Worm (Caenorhabditis elegans) whole organism, mixed stage, embryonic: Measurements from ENCODE around the gene K04C2.3.

Source experiments
- M03D4.4 ChIP-seq: sonication (generic microtip); optimal IDR thresholded peaks from 2 replicates; lab custom pipeline; 2017; ENCODE audit warnings: mild to moderate bottlenecking, missing genetic modification characterization, missing compliant biosample characterization
- bed-3 ChIP-seq: fragments of 200-800 bp; sonication (Bioruptor generic); optimal IDR thresholded peaks from 3 replicates; lab custom pipeline; 2018; ENCODE audit warnings: mild to moderate bottlenecking, missing genetic modification characterization, moderate library complexity, missing compliant biosample characterization
- blmp-1 ChIP-seq: fragments of 150-350 bp; optimal IDR thresholded peaks from 2 replicates; lab custom pipeline; 2014; ENCODE audit warnings: missing biosample characterization, missing genetic modification characterization
- ceh-39 ChIP-seq: fragments of 150-350 bp; optimal IDR thresholded peaks from 2 replicates; lab custom pipeline; 2014; ENCODE audit warnings: missing biosample characterization, missing genetic modification characterization
- ceh-43 ChIP-seq: fragments of 200-800 bp; sonication (Bioruptor generic); optimal IDR thresholded peaks from 2 replicates; lab custom pipeline; 2018; ENCODE audit warnings: mild to moderate bottlenecking, missing genetic modification characterization, moderate library complexity, missing compliant biosample characterization
- ceh-83 ChIP-seq: fragments of 200-800 bp; sonication (Bioruptor generic); optimal IDR thresholded peaks from 2 replicates; lab custom pipeline; 2018; ENCODE audit warnings: mild to moderate bottlenecking, missing genetic modification characterization, missing compliant biosample characterization
- ces-1 ChIP-seq: fragments of 150-350 bp; optimal IDR thresholded peaks from 2 replicates; lab custom pipeline; 2014; ENCODE audit warnings: missing biosample characterization, missing genetic modification reagents, missing genetic modification characterization
- cnd-1 ChIP-seq: fragments of 200-800 bp; sonication (Bioruptor generic); optimal IDR thresholded peaks from 2 replicates; lab custom pipeline; 2018; ENCODE audit warnings: mild to moderate bottlenecking, missing genetic modification characterization, missing compliant biosample characterization
- drap-1 ChIP-seq: fragments of 200-800 bp; sonication (Bioruptor generic); optimal IDR thresholded peaks from 3 replicates; lab custom pipeline; 2018; ENCODE audit warnings: mild to moderate bottlenecking, missing genetic modification characterization, missing compliant biosample characterization
- elt-1 ChIP-seq: sonication (generic microtip); optimal IDR thresholded peaks from 2 replicates; lab custom pipeline; 2017; ENCODE audit warnings: missing genetic modification characterization, mild to moderate bottlenecking, missing compliant biosample characterization, antibody characterized with exemption, moderate library complexity, borderline replicate concordance; ENCODE audit not compliant: insufficient read depth
- elt-3 ChIP-seq: fragments of 150-350 bp; optimal IDR thresholded peaks from 2 replicates; lab custom pipeline; 2014; ENCODE audit warnings: missing biosample characterization, missing genetic modification characterization
- flh-1 ChIP-seq: fragments of 200-800 bp; sonication (Bioruptor generic); optimal IDR thresholded peaks from 2 replicates; lab custom pipeline; 2018; ENCODE audit warnings: mild to moderate bottlenecking, missing genetic modification characterization, moderate library complexity, missing compliant biosample characterization
- ham-2 ChIP-seq: fragments of 200-800 bp; sonication (Bioruptor generic); optimal IDR thresholded peaks from 2 replicates; lab custom pipeline; 2018; ENCODE audit warnings: mild to moderate bottlenecking, missing genetic modification characterization, missing compliant biosample characterization
- hlh-1 ChIP-seq: fragments of 150-350 bp; optimal IDR thresholded peaks from 2 replicates; lab custom pipeline; 2014; ENCODE audit warnings: missing biosample characterization, missing genetic modification reagents, missing genetic modification characterization
- lin-13 ChIP-seq: fragments of 150-350 bp; optimal IDR thresholded peaks from 2 replicates; lab custom pipeline; 2014; ENCODE audit warnings: missing biosample characterization, missing genetic modification characterization
- lin-32 ChIP-seq: fragments of 200-800 bp; sonication (Bioruptor generic); optimal IDR thresholded peaks from 2 replicates; lab custom pipeline; 2018; ENCODE audit warnings: mild to moderate bottlenecking, missing genetic modification characterization, missing compliant biosample characterization
- lsy-2 ChIP-seq: fragments of 150-350 bp; optimal IDR thresholded peaks from 2 replicates; lab custom pipeline; 2014; ENCODE audit warnings: missing biosample characterization, missing genetic modification characterization
- mab-5 ChIP-seq: fragments of 150-350 bp; optimal IDR thresholded peaks from 2 replicates; lab custom pipeline; 2014; ENCODE audit warnings: missing biosample characterization, missing genetic modification characterization
- mep-1 ChIP-seq: fragments of 150-350 bp; optimal IDR thresholded peaks from 2 replicates; lab custom pipeline; 2017; ENCODE audit warnings: missing biosample characterization, missing genetic modification reagents, missing genetic modification characterization, inconsistent platforms
- mls-2 ChIP-seq: sonication (generic microtip); optimal IDR thresholded peaks from 2 replicates; lab custom pipeline; 2016; ENCODE audit warnings: mild to moderate bottlenecking, missing genetic modification characterization, moderate library complexity, missing compliant biosample characterization
- nhr-12 ChIP-seq: fragments of 150-350 bp; optimal IDR thresholded peaks from 2 replicates; lab custom pipeline; 2014; ENCODE audit warnings: missing biosample characterization, missing genetic modification characterization
- nhr-2 ChIP-seq: fragments of 150-350 bp; optimal IDR thresholded peaks from 2 replicates; lab custom pipeline; 2014; ENCODE audit warnings: missing biosample characterization, missing genetic modification characterization
- nhr-237 ChIP-seq: fragments of 150-350 bp; optimal IDR thresholded peaks from 2 replicates; lab custom pipeline; 2014; ENCODE audit warnings: missing biosample characterization, missing genetic modification characterization
- nhr-28 ChIP-seq: fragments of 150-350 bp; optimal IDR thresholded peaks from 2 replicates; lab custom pipeline; 2014; ENCODE audit warnings: missing biosample characterization, missing genetic modification characterization
- nhr-76 ChIP-seq: sonication (generic microtip); optimal IDR thresholded peaks from 2 replicates; lab custom pipeline; 2017; ENCODE audit warnings: missing biosample characterization, missing genetic modification characterization
- pha-4 ChIP-seq: fragments of 150-350 bp; optimal IDR thresholded peaks from 2 replicates; lab custom pipeline; 2018; ENCODE audit warnings: missing biosample characterization, missing genetic modification reagents, missing genetic modification characterization
- sem-2 ChIP-seq: fragments of 200-800 bp; sonication (Bioruptor generic); optimal IDR thresholded peaks from 2 replicates; lab custom pipeline; 2018; ENCODE audit warnings: mild to moderate bottlenecking, missing genetic modification characterization, missing compliant biosample characterization
- snpc-4 ChIP-seq: fragments of 150-350 bp; optimal IDR thresholded peaks from 2 replicates; lab custom pipeline; 2014; ENCODE audit warnings: missing biosample characterization, missing genetic modification characterization
- sptf-1 ChIP-seq: sonication (generic microtip); optimal IDR thresholded peaks from 2 replicates; lab custom pipeline; 2017; ENCODE audit warnings: mild to moderate bottlenecking, missing genetic modification characterization, moderate library complexity, missing compliant biosample characterization
- tbx-8 ChIP-seq: fragments of 200-800 bp; sonication (Bioruptor generic); optimal IDR thresholded peaks from 2 replicates; lab custom pipeline; 2018; ENCODE audit warnings: mild to moderate bottlenecking, missing genetic modification characterization, moderate library complexity, missing compliant biosample characterization
- unc-120 ChIP-seq: sonication (generic microtip); optimal IDR thresholded peaks from 2 replicates; lab custom pipeline; 2017; ENCODE audit warnings: missing genetic modification characterization, missing compliant biosample characterization; ENCODE audit not compliant: poor library complexity, severe bottlenecking
- unc-39 ChIP-seq: fragments of 150-350 bp; optimal IDR thresholded peaks from 2 replicates; lab custom pipeline; 2014; ENCODE audit warnings: missing biosample characterization, missing genetic modification characterization
- unc-62 ChIP-seq: fragments of 150-350 bp; optimal IDR thresholded peaks from 2 replicates; lab custom pipeline; 2014; ENCODE audit warnings: missing biosample characterization, missing genetic modification reagents, missing genetic modification characterization
- zip-8 ChIP-seq: fragments of 150-350 bp; optimal IDR thresholded peaks from 2 replicates; lab custom pipeline; 2014; ENCODE audit warnings: missing biosample characterization, missing genetic modification characterization
- ztf-11 ChIP-seq: fragments of 150-350 bp; optimal IDR thresholded peaks from 2 replicates; lab custom pipeline; 2014; ENCODE audit warnings: missing biosample characterization, missing genetic modification characterization

The K04C2.3 gene

ce11 chrIII:6859482-6859881 lies 13.4 kb upstream of the K04C2.3 start, which contains the start of gene clec-158:
Gene clec-158 (minus strand): TSS chrIII:6859582.
- TF ChIP-seq nhr-76 (tag; lab: Kevin White, UChicago) (no peak), unc-62 (GFP tag; lab: Kevin White, UChicago) (no peak), elt-3 (no peak), blmp-1 (tag; lab: Kevin White, UChicago) (no peak), cnd-1 (tag; lab: Kevin White, UChicago) (no peak), drap-1 (GFP tag; lab: Kevin White, UChicago) (no peak), ceh-43 (GFP tag; lab: Kevin White, UChicago) (no peak), tbx-8 (GFP tag; lab: Kevin White, UChicago) (no peak), nhr-237 (tag; lab: Kevin White, UChicago) (no peak), unc-39 (no peak), elt-1 (tag; lab: Kevin White, UChicago) (no peak), lsy-2 (tag; lab: Kevin White, UChicago) (no peak), mep-1 (tag; lab: Kevin White, UChicago) (no peak), M03D4.4 (no peak), hlh-1 (tag; lab: Kevin White, UChicago) (no peak), ztf-11 (tag; lab: Kevin White, UChicago) (no peak), bed-3 (GFP tag; lab: Kevin White, UChicago) (no peak), nhr-28 (tag; lab: Kevin White, UChicago) (no peak)
- TF ChIP-seq, all 35 proteins: peak for 0

DNA sequence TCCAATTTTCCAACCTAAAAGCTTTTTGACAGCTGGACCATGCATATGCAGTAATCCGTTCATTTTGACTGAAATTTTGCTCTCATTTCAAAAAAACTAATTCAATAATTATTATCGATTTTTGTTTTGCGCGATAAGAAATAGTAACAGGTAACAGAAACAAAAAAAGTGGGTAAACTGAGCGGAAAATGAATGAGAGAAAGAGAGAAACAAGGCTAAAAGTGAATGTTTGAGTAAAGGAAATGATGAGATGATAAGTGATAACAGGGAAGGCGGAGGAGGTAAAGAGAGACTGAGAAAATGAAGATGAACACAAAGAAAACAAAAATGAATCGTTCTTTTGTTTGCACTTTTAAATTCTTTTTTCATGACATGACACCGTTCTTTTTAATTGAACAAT lies 9.0 kb upstream of the K04C2.3 start, which contains the start of gene sma-3:
TSS of gene sma-3 (minus strand) at position 68 of the 400 bp plus-strand sequence.
- TF ChIP-seq ztf-11 (tag; lab: Kevin White, UChicago) (no peak), blmp-1 (tag; lab: Kevin White, UChicago) (peak; percentile 47), lin-32 (GFP tag; lab: Kevin White, UChicago) (no peak)

DNA sequence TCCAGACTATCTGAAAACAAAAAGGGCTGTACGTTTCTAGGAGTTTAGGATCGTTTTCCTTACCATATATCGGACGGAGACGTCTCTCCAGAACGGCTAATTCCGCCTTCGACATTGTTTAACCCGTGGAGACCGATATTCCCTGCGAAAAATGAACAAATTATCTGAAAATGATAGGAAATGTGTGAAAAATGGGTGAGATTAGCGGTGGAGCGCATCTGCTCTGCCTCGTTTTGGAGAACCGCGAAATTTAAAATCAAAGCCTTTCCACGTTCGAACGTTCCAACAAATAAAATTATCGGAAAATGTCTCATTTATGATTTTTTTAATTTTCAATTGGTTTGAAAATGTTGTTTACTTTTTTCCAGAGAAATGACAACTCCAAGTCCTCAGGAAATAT lies 3.6 kb upstream of the K04C2.3 start, which contains the start of the genes cra-1 and kbp-1:
TSS of gene cra-1 (minus strand) at position 193 of the 400 bp plus-strand sequence.
TSS of gene kbp-1 (plus strand) at position 366 of the 400 bp plus-strand sequence.
- TF ChIP-seq lin-13 (peak; percentile 11), ceh-39 (no peak), nhr-237 (tag; lab: Kevin White, UChicago) (no peak), nhr-28 (tag; lab: Kevin White, UChicago) (no peak), elt-3 (no peak), ztf-11 (tag; lab: Kevin White, UChicago) (no peak), ces-1 (no peak), cnd-1 (tag; lab: Kevin White, UChicago) (no peak), mab-5 (tag; lab: Kevin White, UChicago) (no peak), ham-2 (no peak), tbx-8 (GFP tag; lab: Kevin White, UChicago) (no peak), unc-62 (GFP tag; lab: Kevin White, UChicago) (no peak), unc-120 (tag; lab: Kevin White, UChicago) (peak; percentile 85), ceh-83 (GFP tag; lab: Kevin White, UChicago) (no peak), elt-1 (tag; lab: Kevin White, UChicago) (no peak), hlh-1 (tag; lab: Kevin White, UChicago) (no peak), lsy-2 (tag; lab: Kevin White, UChicago) (peak; percentile 48), M03D4.4 (no peak), nhr-2 (no peak), blmp-1 (tag; lab: Kevin White, UChicago) (no peak), lin-32 (GFP tag; lab: Kevin White, UChicago) (no peak), snpc-4 (tag; lab: Kevin White, UChicago) (no peak), mep-1 (tag; lab: Kevin White, UChicago) (peak; percentile 58), zip-8 (tag; lab: Kevin White, UChicago) (no peak), flh-1 (no peak), mls-2 (tag; lab: Kevin White, UChicago) (no peak), nhr-76 (tag; lab: Kevin White, UChicago) (no peak), nhr-12 (no peak), ceh-43 (GFP tag; lab: Kevin White, UChicago) (no peak), bed-3 (GFP tag; lab: Kevin White, UChicago) (no peak), unc-39 (no peak), sem-2 (GFP tag; lab: Kevin White, UChicago) (no peak), sptf-1 (tag; lab: Kevin White, UChicago) (no peak), pha-4 (tag; lab: Kevin White, UChicago) (no peak)
